Fruit fly (Drosophila melanogaster): Measurements from ENCODE around the gene CG13312.
A peak's percentile ranks its signal among the peaks of the same experiment; 100 is the strongest.

DNA sequence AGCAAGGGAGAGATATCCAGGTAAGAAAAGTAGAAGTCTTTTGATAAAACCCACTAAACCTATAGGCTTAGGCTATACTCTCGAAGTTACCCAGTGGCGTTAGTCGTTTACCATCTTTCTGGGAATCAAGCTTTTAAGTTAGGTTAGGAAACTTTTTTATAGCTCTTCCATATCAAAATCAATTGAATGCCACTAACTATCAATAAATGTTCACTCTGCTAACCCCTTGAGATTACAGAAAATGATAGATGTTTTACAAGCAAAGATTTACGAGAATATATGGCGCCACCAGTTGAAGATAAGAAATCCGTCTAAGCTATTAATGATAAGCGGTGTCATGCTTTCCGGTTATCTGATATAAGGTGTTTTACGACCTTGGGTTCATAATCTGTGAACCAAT lies 19.3 kb downstream of the CG13312 start:
- TF ChIP-seq pan (optimal IDR thresholded peaks at IDR 0.05) (no peak), pan (GFP tag; optimal IDR thresholded peaks at IDR 0.05 in 1 of 2, IDR thresholded peaks at IDR 0.05 in 1 of 2) (no peak), CG1024 (GFP tag; IDR thresholded peaks at IDR 0.05) (no peak), Hr78 (GFP tag; optimal IDR thresholded peaks at IDR 0.05) (peak in 1 of 2 experiments; percentile 13), vfl (GFP tag; optimal IDR thresholded peaks at IDR 0.05) (no peak), Chrac-16 (GFP tag; optimal IDR thresholded peaks at IDR 0.05) (no peak), CG10209 (GFP tag; optimal IDR thresholded peaks at IDR 0.05) (no peak), ttk (GFP tag; IDR thresholded peaks at IDR 0.05) (no peak), Awh (GFP tag; IDR thresholded peaks at IDR 0.05) (no peak), TFAM (GFP tag; optimal IDR thresholded peaks at IDR 0.05) (no peak), CG11696 (GFP tag; IDR thresholded peaks at IDR 0.05) (no peak), Atf-2 (GFP tag; optimal IDR thresholded peaks at IDR 0.05) (no peak), CG10979 (tag; optimal IDR thresholded peaks at IDR 0.05) (no peak), nerfin-1 (tag; optimal IDR thresholded peaks at IDR 0.05) (no peak)
